Worm (Caenorhabditis elegans): ENCODE results near the gene cyb-1.

cyb-1 gene

ce11 chrIV:10697022-10697979 is 37.7 kb upstream of the cyb-1 start, which contains the start of gene allo-1 (continued):
- TF ChIP-seq pqm-1 (tag; optimal IDR thresholded peaks at IDR 0.05) (no peak), efl-3 (GFP tag; optimal IDR thresholded peaks at IDR 0.05) (no peak), C16A3.4 (tag; optimal IDR thresholded peaks at IDR 0.05) (peak; percentile 72), nhr-20 (tag; optimal IDR thresholded peaks at IDR 0.05) (peak; percentile 86), grh-1 (GFP tag; IDR thresholded peaks at IDR 0.05) (peak; percentile 37), blmp-1 (tag; optimal IDR thresholded peaks at IDR 0.05) (no peak), nhr-84 (tag; optimal IDR thresholded peaks at IDR 0.05) (no peak), rnt-1 (tag; optimal IDR thresholded peaks at IDR 0.05) (peak; percentile 80), egl-27 (tag; optimal IDR thresholded peaks at IDR 0.05) (peak in 1 of 2 experiments; percentile 52)

- TF ChIP-seq lin-14 (GFP tag; optimal IDR thresholded peaks at IDR 0.05): no peak
- TF ChIP-seq unc-130 (tag; optimal IDR thresholded peaks at IDR 0.05): no peak
- TF ChIP-seq nhr-76 (tag; optimal IDR thresholded peaks at IDR 0.05): no peak
- TF ChIP-seq jun-1 (tag; optimal IDR thresholded peaks at IDR 0.05): no peak
- TF ChIP-seq hpl-2 (GFP tag; optimal IDR thresholded peaks at IDR 0.05): no peak
- TF ChIP-seq rnt-1 (tag; optimal IDR thresholded peaks at IDR 0.05): no peak
- TF ChIP-seq lsy-2 (tag; optimal IDR thresholded peaks at IDR 0.05): no peak
- TF ChIP-seq C04F5.9 (tag; optimal IDR thresholded peaks at IDR 0.05): no peak
- no peak for TF ChIP-seq elt-2 (tag; optimal IDR thresholded peaks at IDR 0.05)
- no peak for TF ChIP-seq unc-30 (tag; optimal IDR thresholded peaks at IDR 0.05)
- TF ChIP-seq mdl-1 (tag; optimal IDR thresholded peaks at IDR 0.05): no peak
These were observed 36.5 kb upstream of the cyb-1 start for ce11 chrIV:10698486-10698885.

DNA sequence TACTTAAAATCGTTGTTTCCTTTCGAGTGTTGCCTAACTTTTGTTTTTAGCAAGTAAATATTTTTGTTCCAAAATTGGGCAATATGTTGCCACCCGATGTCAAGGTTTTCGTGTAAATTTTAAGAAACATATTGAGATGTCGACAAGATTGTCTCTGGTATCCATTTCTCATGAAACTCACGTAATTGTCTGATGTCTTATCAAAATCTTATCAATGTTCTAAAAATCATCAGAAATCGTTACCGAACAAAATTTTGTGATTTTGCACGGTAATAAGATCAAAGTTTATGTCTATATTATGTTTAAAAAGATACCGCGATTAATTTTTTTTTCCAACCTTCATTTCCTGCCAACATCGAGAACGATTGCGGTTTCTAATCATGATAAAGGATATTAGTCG is 36.0 kb upstream of the cyb-1 start:
- TF ChIP-seq hlh-4 (tag; optimal IDR thresholded peaks at IDR 0.05): no peak
- no peak for TF ChIP-seq irx-1 (tag; optimal IDR thresholded peaks at IDR 0.05)
- no peak for TF ChIP-seq sup-37 (GFP tag; optimal IDR thresholded peaks at IDR 0.05)
- TF ChIP-seq hpl-2 (GFP tag; optimal IDR thresholded peaks at IDR 0.05): no peak
- no peak for TF ChIP-seq ceh-8 (GFP tag; optimal IDR thresholded peaks at IDR 0.05)
- no peak for TF ChIP-seq ceh-90 (tag; optimal IDR thresholded peaks at IDR 0.05)
- TF ChIP-seq mef-2 (tag; optimal IDR thresholded peaks at IDR 0.05): no peak
- no peak for TF ChIP-seq vab-15 (tag; optimal IDR thresholded peaks at IDR 0.05)
- TF ChIP-seq pag-3 (tag; optimal IDR thresholded peaks at IDR 0.05; ENCODE audit: borderline replicate concordance, insufficient read depth): no peak

DNA sequence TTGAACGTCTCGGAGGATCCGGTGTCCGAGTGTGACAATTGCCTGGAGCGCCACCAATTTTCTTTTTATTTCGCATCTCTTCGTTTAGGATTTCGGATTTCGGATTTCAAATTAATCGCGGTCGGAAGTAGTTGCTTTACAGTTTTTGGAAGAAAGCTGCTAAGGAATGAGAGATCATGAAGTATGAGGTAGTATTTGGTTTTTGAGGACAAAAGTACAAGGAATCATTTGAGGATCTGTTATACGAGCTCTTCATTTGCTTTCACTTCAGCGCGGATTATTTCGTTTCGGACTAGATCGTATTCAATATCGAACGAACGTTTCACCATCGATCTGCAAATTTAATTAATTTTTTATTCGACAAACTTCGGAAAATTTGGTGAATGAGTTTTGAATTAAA is 35.4 kb upstream of the cyb-1 start, which contains the start of gene R102.11:
Gene R102.11, minus strand, starts transcription at position 101 of the 400 bp plus-strand sequence.
- TF ChIP-seq jun-1 (tag; optimal IDR thresholded peaks at IDR 0.05): no peak
- TF ChIP-seq fkh-8 (tag; optimal IDR thresholded peaks at IDR 0.05): no peak
- TF ChIP-seq C04F5.9 (tag; optimal IDR thresholded peaks at IDR 0.05): no peak
- TF ChIP-seq ceh-8 (GFP tag; optimal IDR thresholded peaks at IDR 0.05): no peak
- TF ChIP-seq tlp-1 (tag; optimal IDR thresholded peaks at IDR 0.05): no peak
- TF ChIP-seq Y116A8C.19 (tag; optimal IDR thresholded peaks at IDR 0.05; ENCODE audit: borderline replicate concordance): no peak
- no peak for TF ChIP-seq lsy-2 (tag; optimal IDR thresholded peaks at IDR 0.05)
- no peak for TF ChIP-seq ces-1 (GFP tag; optimal IDR thresholded peaks at IDR 0.05)
- no peak for TF ChIP-seq sox-4 (tag; optimal IDR thresholded peaks at IDR 0.05)
- no peak for TF ChIP-seq swsn-7 (tag; optimal IDR thresholded peaks at IDR 0.05)
- TF ChIP-seq mep-1 (tag; optimal IDR thresholded peaks at IDR 0.05): no peak
- TF ChIP-seq nhr-84 (tag; optimal IDR thresholded peaks at IDR 0.05): no peak
